Worm (Caenorhabditis elegans) whole organism, mixed stage, embryonic: ENCODE results near the gene crp-1.

Experiments used
- ceh-43 ChIP-seq: fragments of 200-800 bp; sonication (Bioruptor generic); optimal IDR thresholded peaks from 2 replicates; lab custom pipeline; 2018; ENCODE audit warnings: mild to moderate bottlenecking, missing genetic modification characterization, moderate library complexity, missing compliant biosample characterization
- mab-5 ChIP-seq: fragments of 150-350 bp; optimal IDR thresholded peaks from 2 replicates; lab custom pipeline; 2014; ENCODE audit warnings: missing biosample characterization, missing genetic modification characterization

DNA sequence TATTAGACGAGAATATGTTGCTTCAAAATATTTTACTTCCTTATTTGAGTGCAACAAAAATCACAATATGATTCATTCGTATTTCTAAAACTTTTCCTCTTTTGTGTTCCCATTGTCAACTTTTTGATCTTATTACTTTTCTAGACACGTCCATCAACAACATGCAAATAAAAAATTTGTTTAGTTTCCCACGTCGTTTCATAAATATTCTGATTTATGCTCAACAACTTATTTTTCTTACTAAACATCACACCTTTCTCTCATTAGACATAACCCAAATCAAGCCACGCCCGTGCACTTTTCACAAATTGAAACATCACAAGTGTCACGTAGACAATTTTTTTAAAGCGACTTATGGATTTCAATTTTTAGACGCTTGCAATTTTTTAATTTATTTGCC, 8.5 kb upstream of the crp-1 start:
- TF ChIP-seq mab-5 (tag; lab: Kevin White, UChicago) (no peak), ceh-43 (GFP tag; lab: Kevin White, UChicago) (no peak)
